Fruit fly (Drosophila melanogaster) whole organism, adult: ENCODE results near the gene CG32982.

Experiments
- CG12768 ChIP-seq: fragments of 200-800 bp; sonication (Bioruptor generic); optimal IDR thresholded peaks from 2 replicates; lab custom pipeline; 2017; ENCODE audit warnings: missing biosample characterization, missing genetic modification characterization, mild to moderate bottlenecking, moderate library complexity, missing genetic modification reagents
- CG1620 ChIP-seq: fragments of 200-800 bp; sonication (Bioruptor generic); optimal IDR thresholded peaks from 2 replicates; lab custom pipeline; 2016; ENCODE audit warnings: missing biosample characterization, missing genetic modification characterization
- CG33017 ChIP-seq: fragments of 200-800 bp; sonication (Bioruptor generic); optimal IDR thresholded peaks from 2 replicates; lab custom pipeline; 2018; ENCODE audit warnings: missing biosample characterization, mild to moderate bottlenecking, missing genetic modification characterization, moderate library complexity
- Hr96 ChIP-seq: fragments of 200-800 bp; sonication (Bioruptor generic); optimal IDR thresholded peaks from 2 replicates; lab custom pipeline; 2016; ENCODE audit warnings: missing biosample characterization, missing genetic modification characterization
- cnc ChIP-seq, 2 experiments: fragments of >200 bp; optimal IDR thresholded peaks; 2 replicates each; lab custom pipeline; 2017
- pad ChIP-seq: fragments of 200-800 bp; sonication (Bioruptor generic); optimal IDR thresholded peaks from 3 replicates; lab custom pipeline; 2017; ENCODE audit warnings: missing biosample characterization, missing genetic modification characterization, mild to moderate bottlenecking, moderate library complexity, missing genetic modification reagents
- tj ChIP-seq: fragments of 200-800 bp; sonication (Bioruptor generic); optimal IDR thresholded peaks from 3 replicates; lab custom pipeline; 2017; ENCODE audit warnings: missing biosample characterization, mild to moderate bottlenecking, missing genetic modification characterization, moderate library complexity
- toe ChIP-seq: fragments of 200-800 bp; sonication (Bioruptor generic); optimal IDR thresholded peaks from 2 replicates; lab custom pipeline; 2016; ENCODE audit warnings: missing biosample characterization, missing genetic modification characterization

dm6 chr2L:9190270-9190669, 64.7 kb downstream of the CG32982 start:
- TF ChIP-seq cnc (optimal IDR thresholded peaks at IDR 0.05; lab: Kevin White, UChicago), result no peak
- no peak for TF ChIP-seq CG33017 (tag; lab: Kevin White, UChicago)
- TF ChIP-seq CG1620, result no peak
- no peak for TF ChIP-seq Hr96 (GFP tag; lab: Kevin White, UChicago)
- no peak for TF ChIP-seq tj (GFP tag; lab: Kevin White, UChicago)
- TF ChIP-seq pad, result no peak
- no peak for TF ChIP-seq CG12768 (GFP tag; lab: Kevin White, UChicago)
- no peak for TF ChIP-seq toe (GFP tag; lab: Kevin White, UChicago)
